Worm (Caenorhabditis elegans) whole organism, L4/young adult: ENCODE data around the gene cyp-35B2.

ENCODE experiments used
- W03F9.2 ChIP-seq: fragments of 150-350 bp; optimal IDR thresholded peaks from 2 replicates; lab custom pipeline; 2014; ENCODE audit warnings: missing biosample characterization, missing genetic modification characterization
- him-1 ChIP-seq: sonication (generic microtip); optimal IDR thresholded peaks from 2 replicates; lab custom pipeline; 2016; ENCODE audit warnings: missing genotype, missing genetic modification reagents, missing genetic modification characterization, missing compliant biosample characterization

DNA sequence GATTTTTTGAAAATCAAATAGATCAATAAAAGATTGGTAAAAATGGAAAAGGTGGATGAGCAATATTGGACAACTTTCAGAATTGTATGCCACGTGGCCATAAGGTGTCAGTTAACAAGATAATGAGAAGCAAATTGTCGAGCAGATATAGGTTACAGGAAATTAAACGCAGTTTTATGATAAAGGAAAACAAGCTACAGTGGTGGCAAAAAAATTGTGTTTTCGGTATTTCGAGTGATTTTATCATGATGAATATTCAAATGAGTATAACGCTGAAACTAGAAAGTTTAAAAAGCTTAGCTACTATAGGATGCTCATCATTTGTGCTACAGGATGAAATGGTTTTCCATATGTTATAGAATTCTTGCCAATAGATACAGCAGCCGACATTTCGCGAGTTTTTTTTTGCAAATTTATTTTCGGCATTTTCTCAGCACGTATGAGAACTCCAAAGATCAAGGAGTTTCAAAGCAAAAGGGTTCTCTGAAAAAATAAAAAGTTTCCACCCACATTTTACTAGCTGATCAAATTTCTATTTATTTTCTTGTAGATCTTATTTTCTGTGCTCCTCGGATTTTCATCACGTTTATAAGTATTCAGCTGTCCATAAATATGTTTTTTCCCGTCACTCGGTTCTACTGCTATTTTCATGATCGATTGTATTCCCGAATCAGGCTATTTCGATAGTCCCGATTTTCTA is 39.4 kb upstream of the cyp-35B2 start, which contains the start of the genes str-229 and srh-190:
- TF ChIP-seq W03F9.2 (tag; lab: Kevin White, UChicago) (no peak), him-1 (tag; lab: Kevin White, UChicago) (no peak)
